Worm (Caenorhabditis elegans) whole organism, mixed stage, embryonic: ENCODE data around the gene F59F5.7.

Experiments
- M03D4.4 ChIP-seq: sonication (generic microtip); optimal IDR thresholded peaks from 2 replicates; lab custom pipeline; 2017; ENCODE audit warnings: mild to moderate bottlenecking, missing genetic modification characterization, missing compliant biosample characterization
- bed-3 ChIP-seq: fragments of 200-800 bp; sonication (Bioruptor generic); optimal IDR thresholded peaks from 3 replicates; lab custom pipeline; 2018; ENCODE audit warnings: mild to moderate bottlenecking, missing genetic modification characterization, moderate library complexity, missing compliant biosample characterization
- blmp-1 ChIP-seq: fragments of 150-350 bp; optimal IDR thresholded peaks from 2 replicates; lab custom pipeline; 2014; ENCODE audit warnings: missing biosample characterization, missing genetic modification characterization
- ceh-39 ChIP-seq: fragments of 150-350 bp; optimal IDR thresholded peaks from 2 replicates; lab custom pipeline; 2014; ENCODE audit warnings: missing biosample characterization, missing genetic modification characterization
- ceh-43 ChIP-seq: fragments of 200-800 bp; sonication (Bioruptor generic); optimal IDR thresholded peaks from 2 replicates; lab custom pipeline; 2018; ENCODE audit warnings: mild to moderate bottlenecking, missing genetic modification characterization, moderate library complexity, missing compliant biosample characterization
- ceh-83 ChIP-seq: fragments of 200-800 bp; sonication (Bioruptor generic); optimal IDR thresholded peaks from 2 replicates; lab custom pipeline; 2018; ENCODE audit warnings: mild to moderate bottlenecking, missing genetic modification characterization, missing compliant biosample characterization
- ces-1 ChIP-seq: fragments of 150-350 bp; optimal IDR thresholded peaks from 2 replicates; lab custom pipeline; 2014; ENCODE audit warnings: missing biosample characterization, missing genetic modification reagents, missing genetic modification characterization
- cnd-1 ChIP-seq: fragments of 200-800 bp; sonication (Bioruptor generic); optimal IDR thresholded peaks from 2 replicates; lab custom pipeline; 2018; ENCODE audit warnings: mild to moderate bottlenecking, missing genetic modification characterization, missing compliant biosample characterization
- drap-1 ChIP-seq: fragments of 200-800 bp; sonication (Bioruptor generic); optimal IDR thresholded peaks from 3 replicates; lab custom pipeline; 2018; ENCODE audit warnings: mild to moderate bottlenecking, missing genetic modification characterization, missing compliant biosample characterization
- elt-1 ChIP-seq: sonication (generic microtip); optimal IDR thresholded peaks from 2 replicates; lab custom pipeline; 2017; ENCODE audit warnings: missing genetic modification characterization, mild to moderate bottlenecking, missing compliant biosample characterization, antibody characterized with exemption, moderate library complexity, borderline replicate concordance; ENCODE audit not compliant: insufficient read depth
- elt-3 ChIP-seq: fragments of 150-350 bp; optimal IDR thresholded peaks from 2 replicates; lab custom pipeline; 2014; ENCODE audit warnings: missing biosample characterization, missing genetic modification characterization
- flh-1 ChIP-seq: fragments of 200-800 bp; sonication (Bioruptor generic); optimal IDR thresholded peaks from 2 replicates; lab custom pipeline; 2018; ENCODE audit warnings: mild to moderate bottlenecking, missing genetic modification characterization, moderate library complexity, missing compliant biosample characterization
- ham-2 ChIP-seq: fragments of 200-800 bp; sonication (Bioruptor generic); optimal IDR thresholded peaks from 2 replicates; lab custom pipeline; 2018; ENCODE audit warnings: mild to moderate bottlenecking, missing genetic modification characterization, missing compliant biosample characterization
- hlh-1 ChIP-seq: fragments of 150-350 bp; optimal IDR thresholded peaks from 2 replicates; lab custom pipeline; 2014; ENCODE audit warnings: missing biosample characterization, missing genetic modification reagents, missing genetic modification characterization
- lin-13 ChIP-seq: fragments of 150-350 bp; optimal IDR thresholded peaks from 2 replicates; lab custom pipeline; 2014; ENCODE audit warnings: missing biosample characterization, missing genetic modification characterization
- lin-32 ChIP-seq: fragments of 200-800 bp; sonication (Bioruptor generic); optimal IDR thresholded peaks from 2 replicates; lab custom pipeline; 2018; ENCODE audit warnings: mild to moderate bottlenecking, missing genetic modification characterization, missing compliant biosample characterization
- lsy-2 ChIP-seq: fragments of 150-350 bp; optimal IDR thresholded peaks from 2 replicates; lab custom pipeline; 2014; ENCODE audit warnings: missing biosample characterization, missing genetic modification characterization
- mab-5 ChIP-seq: fragments of 150-350 bp; optimal IDR thresholded peaks from 2 replicates; lab custom pipeline; 2014; ENCODE audit warnings: missing biosample characterization, missing genetic modification characterization
- mep-1 ChIP-seq: fragments of 150-350 bp; optimal IDR thresholded peaks from 2 replicates; lab custom pipeline; 2017; ENCODE audit warnings: missing biosample characterization, missing genetic modification reagents, missing genetic modification characterization, inconsistent platforms
- mls-2 ChIP-seq: sonication (generic microtip); optimal IDR thresholded peaks from 2 replicates; lab custom pipeline; 2016; ENCODE audit warnings: mild to moderate bottlenecking, missing genetic modification characterization, moderate library complexity, missing compliant biosample characterization
- nhr-12 ChIP-seq: fragments of 150-350 bp; optimal IDR thresholded peaks from 2 replicates; lab custom pipeline; 2014; ENCODE audit warnings: missing biosample characterization, missing genetic modification characterization
- nhr-2 ChIP-seq: fragments of 150-350 bp; optimal IDR thresholded peaks from 2 replicates; lab custom pipeline; 2014; ENCODE audit warnings: missing biosample characterization, missing genetic modification characterization
- nhr-237 ChIP-seq: fragments of 150-350 bp; optimal IDR thresholded peaks from 2 replicates; lab custom pipeline; 2014; ENCODE audit warnings: missing biosample characterization, missing genetic modification characterization
- nhr-28 ChIP-seq: fragments of 150-350 bp; optimal IDR thresholded peaks from 2 replicates; lab custom pipeline; 2014; ENCODE audit warnings: missing biosample characterization, missing genetic modification characterization
- nhr-76 ChIP-seq: sonication (generic microtip); optimal IDR thresholded peaks from 2 replicates; lab custom pipeline; 2017; ENCODE audit warnings: missing biosample characterization, missing genetic modification characterization
- pha-4 ChIP-seq: fragments of 150-350 bp; optimal IDR thresholded peaks from 2 replicates; lab custom pipeline; 2018; ENCODE audit warnings: missing biosample characterization, missing genetic modification reagents, missing genetic modification characterization
- sem-2 ChIP-seq: fragments of 200-800 bp; sonication (Bioruptor generic); optimal IDR thresholded peaks from 2 replicates; lab custom pipeline; 2018; ENCODE audit warnings: mild to moderate bottlenecking, missing genetic modification characterization, missing compliant biosample characterization
- snpc-4 ChIP-seq: fragments of 150-350 bp; optimal IDR thresholded peaks from 2 replicates; lab custom pipeline; 2014; ENCODE audit warnings: missing biosample characterization, missing genetic modification characterization
- sptf-1 ChIP-seq: sonication (generic microtip); optimal IDR thresholded peaks from 2 replicates; lab custom pipeline; 2017; ENCODE audit warnings: mild to moderate bottlenecking, missing genetic modification characterization, moderate library complexity, missing compliant biosample characterization
- tbx-8 ChIP-seq: fragments of 200-800 bp; sonication (Bioruptor generic); optimal IDR thresholded peaks from 2 replicates; lab custom pipeline; 2018; ENCODE audit warnings: mild to moderate bottlenecking, missing genetic modification characterization, moderate library complexity, missing compliant biosample characterization
- unc-120 ChIP-seq: sonication (generic microtip); optimal IDR thresholded peaks from 2 replicates; lab custom pipeline; 2017; ENCODE audit warnings: missing genetic modification characterization, missing compliant biosample characterization; ENCODE audit not compliant: poor library complexity, severe bottlenecking
- unc-39 ChIP-seq: fragments of 150-350 bp; optimal IDR thresholded peaks from 2 replicates; lab custom pipeline; 2014; ENCODE audit warnings: missing biosample characterization, missing genetic modification characterization
- unc-62 ChIP-seq: fragments of 150-350 bp; optimal IDR thresholded peaks from 2 replicates; lab custom pipeline; 2014; ENCODE audit warnings: missing biosample characterization, missing genetic modification reagents, missing genetic modification characterization
- zip-8 ChIP-seq: fragments of 150-350 bp; optimal IDR thresholded peaks from 2 replicates; lab custom pipeline; 2014; ENCODE audit warnings: missing biosample characterization, missing genetic modification characterization
- ztf-11 ChIP-seq: fragments of 150-350 bp; optimal IDR thresholded peaks from 2 replicates; lab custom pipeline; 2014; ENCODE audit warnings: missing biosample characterization, missing genetic modification characterization

Gene F59F5.7

DNA sequence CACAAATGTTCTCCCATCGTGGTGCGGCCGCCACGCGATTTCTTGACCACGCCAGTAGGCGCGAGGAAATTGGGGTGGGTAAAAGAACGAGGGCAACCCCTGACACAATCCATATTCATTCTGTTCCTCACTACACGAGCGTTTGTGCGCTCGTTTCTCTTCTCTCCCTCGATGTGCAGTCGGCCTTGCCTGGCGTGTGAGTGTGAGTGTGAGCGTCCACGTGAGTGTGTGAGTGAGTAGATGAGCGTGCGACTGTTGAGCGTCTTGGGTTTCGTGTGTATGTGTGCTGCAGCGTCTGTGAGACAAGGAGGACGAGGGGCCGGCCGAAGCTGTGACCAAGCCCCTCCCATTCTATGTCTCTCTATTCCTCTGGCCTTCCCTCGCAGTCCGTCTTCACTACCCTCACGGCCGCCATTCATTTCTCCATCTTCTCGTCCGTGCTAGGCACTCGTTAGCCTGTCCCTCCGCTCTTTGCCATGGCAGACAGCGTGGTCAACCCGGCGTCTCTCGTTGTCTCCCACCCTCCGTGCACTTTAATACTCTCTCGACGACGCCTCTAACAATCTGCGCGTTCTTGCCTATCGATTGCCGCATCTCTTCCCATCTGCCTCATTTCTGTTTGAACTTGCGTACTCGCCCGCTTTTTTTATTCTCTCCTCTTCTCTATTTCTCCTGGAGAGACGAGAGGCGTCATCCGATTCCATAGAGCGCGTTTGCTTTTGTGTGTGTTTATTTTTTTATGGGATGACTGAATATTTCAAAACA, 9.3 kb downstream of the F59F5.7 start:
- TF ChIP-seq sem-2 = peak; percentile 25
- no peak for TF ChIP-seq nhr-12 (tag; lab: Kevin White, UChicago)
- peak; percentile 31 for TF ChIP-seq flh-1 (GFP tag; lab: Kevin White, UChicago)
- TF ChIP-seq hlh-1 (tag; lab: Kevin White, UChicago) = peak; percentile 80
- no peak for TF ChIP-seq snpc-4 (tag; lab: Kevin White, UChicago)
- peak; percentile 86 for TF ChIP-seq mls-2 (tag; lab: Kevin White, UChicago)
- TF ChIP-seq tbx-8 = peak; percentile 15
- TF ChIP-seq unc-120 (tag; lab: Kevin White, UChicago) = peak; percentile 93
- TF ChIP-seq M03D4.4 (tag; lab: Kevin White, UChicago) = peak; percentile 77
- TF ChIP-seq sptf-1 (tag; lab: Kevin White, UChicago) = peak; percentile 79
- peak; percentile 54 for TF ChIP-seq unc-62 (GFP tag; lab: Kevin White, UChicago)
- peak; percentile 54 for TF ChIP-seq lsy-2 (tag; lab: Kevin White, UChicago)
- no peak for TF ChIP-seq bed-3
- peak; percentile 70 for TF ChIP-seq pha-4 (tag; lab: Kevin White, UChicago)
- TF ChIP-seq ceh-39 = peak; percentile 78
- no peak for TF ChIP-seq ceh-43
- peak; percentile 95 for TF ChIP-seq mep-1 (tag; lab: Kevin White, UChicago)
- TF ChIP-seq ztf-11 (tag; lab: Kevin White, UChicago) = peak; percentile 78
- TF ChIP-seq nhr-28 (tag; lab: Kevin White, UChicago) = no peak
- peak; percentile 30 for TF ChIP-seq unc-39 (tag; lab: Kevin White, UChicago)
- TF ChIP-seq nhr-237 = peak; percentile 90
- peak; percentile 25 for TF ChIP-seq lin-32
- peak; percentile 26 for TF ChIP-seq zip-8 (tag; lab: Kevin White, UChicago)
- no peak for TF ChIP-seq elt-3 (tag; lab: Kevin White, UChicago)
- TF ChIP-seq lin-13 = peak; percentile 65
- TF ChIP-seq blmp-1 (tag; lab: Kevin White, UChicago) = peak; percentile 33
- TF ChIP-seq drap-1 (GFP tag; lab: Kevin White, UChicago) = peak; percentile 66
- peak; percentile 93 for TF ChIP-seq ces-1 (GFP tag; lab: Kevin White, UChicago)
- TF ChIP-seq ham-2 (GFP tag; lab: Kevin White, UChicago) = peak; percentile 100
- TF ChIP-seq nhr-2 (tag; lab: Kevin White, UChicago) = peak; percentile 77
- TF ChIP-seq elt-1 (tag; lab: Kevin White, UChicago) = peak; percentile 9
- TF ChIP-seq nhr-76 = peak; percentile 46
- TF ChIP-seq ceh-83 (GFP tag; lab: Kevin White, UChicago) = peak; percentile 61
- TF ChIP-seq mab-5 = peak; percentile 58
- peak; percentile 70 for TF ChIP-seq cnd-1

DNA sequence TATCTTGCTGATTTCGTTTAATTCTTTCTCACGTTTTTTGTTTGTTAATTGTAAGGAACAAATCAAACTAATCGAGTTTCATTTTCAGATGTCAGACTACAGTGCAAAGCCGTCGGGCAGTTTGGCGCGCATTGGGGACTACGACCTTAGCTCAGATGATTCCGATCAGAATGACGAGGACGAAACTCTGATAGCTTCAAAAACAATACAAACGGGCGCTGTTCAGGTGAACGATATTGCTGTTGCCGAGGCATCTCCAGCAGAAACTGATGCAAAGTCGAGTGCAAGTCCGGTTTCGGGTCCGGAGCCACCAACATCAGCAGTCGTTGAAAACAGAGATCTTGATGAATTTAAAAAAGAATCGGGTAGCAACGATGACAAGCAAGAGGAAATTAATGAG, 9.9 kb downstream of the F59F5.7 start, which contains the start of gene bet-2:
Gene bet-2 (plus strand): TSS at position 89 of the 400 bp plus-strand sequence.
- TF ChIP-seq sptf-1 (tag; lab: Kevin White, UChicago) (no peak), flh-1 (GFP tag; lab: Kevin White, UChicago) (no peak), snpc-4 (tag; lab: Kevin White, UChicago) (no peak), sem-2 (no peak), nhr-2 (tag; lab: Kevin White, UChicago) (no peak), nhr-28 (tag; lab: Kevin White, UChicago) (no peak), ceh-83 (GFP tag; lab: Kevin White, UChicago) (no peak), M03D4.4 (tag; lab: Kevin White, UChicago) (no peak), elt-1 (tag; lab: Kevin White, UChicago) (no peak)

DNA sequence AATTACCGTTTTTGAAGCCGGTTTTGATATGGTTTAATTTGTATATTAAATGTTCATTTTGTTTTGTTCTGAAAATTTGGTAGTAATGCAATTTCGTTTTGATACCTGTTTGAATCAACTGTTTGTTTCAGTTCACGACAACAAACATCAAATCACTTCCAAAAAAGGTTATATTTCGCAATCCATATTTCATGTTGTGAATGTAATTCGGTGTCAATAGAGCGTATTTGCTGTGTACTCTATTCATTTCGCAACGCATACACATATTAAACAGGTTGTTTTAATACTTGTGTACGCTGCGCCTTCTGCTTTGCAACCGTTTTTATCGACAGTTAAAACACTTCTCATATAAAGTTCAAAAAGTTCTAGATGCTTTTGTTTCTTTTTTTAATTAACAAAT, 17.1 kb downstream of the F59F5.7 start:
- TF ChIP-seq mep-1 (tag; lab: Kevin White, UChicago) (peak; percentile 21), mls-2 (tag; lab: Kevin White, UChicago) (no peak), lin-32 (no peak), pha-4 (tag; lab: Kevin White, UChicago) (peak; percentile 64), nhr-237 (peak; percentile 82), ceh-39 (no peak), elt-3 (tag; lab: Kevin White, UChicago) (peak; percentile 47), unc-62 (GFP tag; lab: Kevin White, UChicago) (peak; percentile 2), ces-1 (GFP tag; lab: Kevin White, UChicago) (peak; percentile 19)
